Worm (Caenorhabditis elegans): Measurements from ENCODE around the gene C46C2.3.
A peak's percentile ranks its signal among the peaks of the same experiment; 100 is the strongest.

The C46C2.3 gene

DNA sequence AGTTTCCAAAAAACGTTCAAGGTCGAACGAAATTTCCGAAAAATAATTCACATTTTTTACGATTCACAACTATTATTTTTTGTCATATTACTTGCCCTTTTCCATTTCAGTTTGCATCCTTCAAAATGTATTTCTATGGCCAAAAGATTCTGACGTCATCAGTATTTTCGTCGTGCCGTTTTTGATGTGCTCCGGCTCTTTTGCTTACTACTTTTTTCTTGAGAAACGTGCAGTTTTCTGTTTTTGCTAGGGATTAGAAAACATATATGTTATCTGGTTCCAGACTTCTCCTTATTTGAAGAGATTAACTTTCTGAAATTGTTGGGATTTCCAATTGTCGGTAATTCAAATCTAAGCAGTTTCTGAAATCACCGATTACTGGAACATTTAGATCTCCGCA is 9.1 kb upstream of the C46C2.3 start:
- TF ChIP-seq egl-13 (tag; optimal IDR thresholded peaks at IDR 0.05) (peak; percentile 27), nhr-47 (tag; optimal IDR thresholded peaks at IDR 0.05) (no peak), nhr-76 (tag; optimal IDR thresholded peaks at IDR 0.05) (no peak), lin-14 (GFP tag; optimal IDR thresholded peaks at IDR 0.05) (peak; percentile 33), ets-5 (GFP tag; IDR thresholded peaks at IDR 0.05) (no peak), dsc-1 (tag; optimal IDR thresholded peaks at IDR 0.05) (peak; percentile 32), pax-3 (tag; optimal IDR thresholded peaks at IDR 0.05) (peak; percentile 31), mep-1 (tag; optimal IDR thresholded peaks at IDR 0.05) (no peak)

DNA sequence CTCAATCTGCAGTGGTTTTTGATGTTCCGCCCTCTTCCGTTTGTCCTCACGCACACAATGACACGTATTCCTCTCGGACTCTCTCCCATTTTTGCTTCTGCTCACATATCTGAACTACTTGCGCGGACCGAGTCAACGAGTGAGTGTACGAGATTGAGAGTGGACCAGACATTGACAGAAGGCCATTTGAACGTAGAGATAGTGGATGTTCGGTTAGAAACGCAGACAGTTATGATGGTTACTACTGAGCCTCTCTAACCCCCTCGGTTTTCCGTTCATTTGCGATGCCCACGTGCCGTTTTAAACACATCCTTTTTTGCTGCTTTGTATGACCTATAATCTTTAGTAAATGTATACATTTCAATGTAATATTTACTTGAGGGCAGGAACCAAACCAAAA is 8.5 kb upstream of the C46C2.3 start:
- TF ChIP-seq efl-1 (optimal IDR thresholded peaks at IDR 0.05): peak; percentile 55 to 62
- TF ChIP-seq efl-1 (GFP tag; optimal IDR thresholded peaks at IDR 0.05 in 1 of 2): peak in 1 of 2 experiments; percentile 42
- no peak for TF ChIP-seq ama-1 (optimal IDR thresholded peaks at IDR 0.05)
- no peak for TF ChIP-seq ceh-8 (GFP tag; optimal IDR thresholded peaks at IDR 0.05)
- TF ChIP-seq lsy-2 (tag; optimal IDR thresholded peaks at IDR 0.05): peak; percentile 10 to 35
- no peak for TF ChIP-seq zip-4 (GFP tag; optimal IDR thresholded peaks at IDR 0.05)
- TF ChIP-seq egl-13 (tag; optimal IDR thresholded peaks at IDR 0.05): peak; percentile 19
- peak in 1 of 2 experiments; percentile 9 for TF ChIP-seq egl-27 (tag; optimal IDR thresholded peaks at IDR 0.05)
- TF ChIP-seq tbx-2 (tag; optimal IDR thresholded peaks at IDR 0.05): peak; percentile 56
- peak; percentile 58 for TF ChIP-seq snu-23 (GFP tag; optimal IDR thresholded peaks at IDR 0.05)
- no peak for TF ChIP-seq hlh-4 (tag; optimal IDR thresholded peaks at IDR 0.05)
- TF ChIP-seq unc-30 (tag; optimal IDR thresholded peaks at IDR 0.05): no peak
- TF ChIP-seq nhr-47 (tag; optimal IDR thresholded peaks at IDR 0.05): peak; percentile 46
- TF ChIP-seq snpc-4 (tag; optimal IDR thresholded peaks at IDR 0.05): no peak
- peak; percentile 36 for TF ChIP-seq rnt-1 (tag; optimal IDR thresholded peaks at IDR 0.05)
- peak; percentile 0 for TF ChIP-seq lir-3 (tag; optimal IDR thresholded peaks at IDR 0.05; ENCODE audit: poor library complexity)
- TF ChIP-seq lin-35 (GFP tag; optimal IDR thresholded peaks at IDR 0.05): peak in 1 of 2 experiments; percentile 51
- TF ChIP-seq hpl-2 (GFP tag; optimal IDR thresholded peaks at IDR 0.05): no peak
- peak; percentile 40; the same call in 1 of the 2 replicates for TF ChIP-seq mab-9 (GFP tag; IDR thresholded peaks at IDR 0.05)
- TF ChIP-seq dsc-1 (tag; optimal IDR thresholded peaks at IDR 0.05): no peak
- no peak for TF ChIP-seq Y116A8C.19 (tag; optimal IDR thresholded peaks at IDR 0.05; ENCODE audit: borderline replicate concordance)
- no peak for TF ChIP-seq lin-15B (tag; optimal IDR thresholded peaks at IDR 0.05)
- no peak for TF ChIP-seq ets-5 (GFP tag; IDR thresholded peaks at IDR 0.05)
- no peak for TF ChIP-seq F16B12.6 (tag; optimal IDR thresholded peaks at IDR 0.05)
- TF ChIP-seq mep-1 (tag; optimal IDR thresholded peaks at IDR 0.05): peak; percentile 60
- no peak for TF ChIP-seq jun-1 (tag; optimal IDR thresholded peaks at IDR 0.05)
- peak; percentile 55 for TF ChIP-seq swsn-7 (tag; optimal IDR thresholded peaks at IDR 0.05)
- TF ChIP-seq xbp-1 (tag; optimal IDR thresholded peaks at IDR 0.05): peak; percentile 33
- 0 out of 2 replicates have a peak, but pooled peaks have one; percentile 12 for TF ChIP-seq isw-1 (GFP tag; IDR thresholded peaks at IDR 0.05)
- no peak for TF ChIP-seq grh-1 (GFP tag; IDR thresholded peaks at IDR 0.05)
- peak in 1 of 2 experiments; percentile 59 for TF ChIP-seq mdl-1 (tag; optimal IDR thresholded peaks at IDR 0.05)
- no peak for TF ChIP-seq sup-37 (GFP tag; optimal IDR thresholded peaks at IDR 0.05)
- TF ChIP-seq mef-2 (tag; optimal IDR thresholded peaks at IDR 0.05): no peak
- TF ChIP-seq ceh-63 (GFP tag; optimal IDR thresholded peaks at IDR 0.05): no peak
- peak; percentile 26 for TF ChIP-seq skn-1 (tag; optimal IDR thresholded peaks at IDR 0.05)
- no peak for TF ChIP-seq ztf-11 (tag; optimal IDR thresholded peaks at IDR 0.05)
- TF ChIP-seq dpl-1 (GFP tag; optimal IDR thresholded peaks at IDR 0.05): peak; percentile 5 to 22 (median 17)
- peak in 1 of 3 experiments; percentile 15 for TF ChIP-seq ceh-82 (tag; optimal IDR thresholded peaks at IDR 0.05)
- peak; percentile 54 for TF ChIP-seq unc-86 (tag; optimal IDR thresholded peaks at IDR 0.05)
- peak; percentile 62 for TF ChIP-seq nhr-85 (tag)
- no peak for TF ChIP-seq C16A3.4 (tag; optimal IDR thresholded peaks at IDR 0.05)
- no peak for TF ChIP-seq nhr-90 (tag; optimal IDR thresholded peaks at IDR 0.05; ENCODE audit: poor library complexity)
- peak; percentile 24 for TF ChIP-seq irx-1 (tag; optimal IDR thresholded peaks at IDR 0.05)
- no peak for TF ChIP-seq vab-15 (tag; optimal IDR thresholded peaks at IDR 0.05)
- no peak for TF ChIP-seq ceh-88 (GFP tag; IDR thresholded peaks at IDR 0.05)
- TF ChIP-seq fkh-8 (tag; optimal IDR thresholded peaks at IDR 0.05): peak; percentile 50
- TF ChIP-seq nhr-237 (tag; optimal IDR thresholded peaks at IDR 0.05): no peak
- peak; percentile 92 for TF ChIP-seq lin-14 (GFP tag; optimal IDR thresholded peaks at IDR 0.05)

All from whole organism, L1 larva.